Fruit fly (Drosophila melanogaster): ENCODE measurements around the gene CG9641.

Gene CG9641

dm6 chr2L:3012780-3013179 lies 36.1 kb upstream of the CG9641 start (continued):
- TF ChIP-seq unc-4 (GFP tag; IDR thresholded peaks at IDR 0.05; ENCODE audit: partially characterized antibody) (no peak), sens-2 (GFP tag; IDR thresholded peaks at IDR 0.05) (no peak), zf30C (GFP tag; optimal IDR thresholded peaks at IDR 0.05) (no peak), CG2712 (tag; optimal IDR thresholded peaks at IDR 0.05) (peak; percentile 53), CTCF (GFP tag; optimal IDR thresholded peaks at IDR 0.05) (no peak), CG3838 (GFP tag; optimal IDR thresholded peaks at IDR 0.05) (no peak), ind (GFP tag; optimal IDR thresholded peaks at IDR 0.05) (peak; percentile 29), CG33557 (GFP tag; optimal IDR thresholded peaks at IDR 0.05) (no peak), MBD-R2 (GFP tag; IDR thresholded peaks at IDR 0.05) (no peak), ken (GFP tag; IDR thresholded peaks at IDR 0.05) (peak; percentile 38; the same call in 1 of the 3 replicates), nerfin-1 (tag; optimal IDR thresholded peaks at IDR 0.05) (no peak), slp2 (GFP tag; optimal IDR thresholded peaks at IDR 0.05) (no peak), CG34224 (GFP tag; IDR thresholded peaks at IDR 0.05; ENCODE audit: partially characterized antibody) (no peak), Awh (GFP tag; IDR thresholded peaks at IDR 0.05) (no peak), CG14965 (GFP tag; optimal IDR thresholded peaks at IDR 0.05; ENCODE audit: borderline replicate concordance) (no peak), Hr51 (GFP tag; optimal IDR thresholded peaks at IDR 0.05) (no peak), CG4730 (GFP tag; IDR thresholded peaks at IDR 0.05) (no peak), CG9727 (GFP tag; optimal IDR thresholded peaks at IDR 0.05) (peak; percentile 35), CG2116 (GFP tag; optimal IDR thresholded peaks at IDR 0.05) (no peak), Bgb (GFP tag; IDR thresholded peaks at IDR 0.05; ENCODE audit: partially characterized antibody) (no peak), lmd (GFP tag; IDR thresholded peaks at IDR 0.05) (peak; percentile 44; the same call in 1 of the 2 replicates), Adf1 (GFP tag; IDR thresholded peaks at IDR 0.05) (no peak), Atf-2 (GFP tag; optimal IDR thresholded peaks at IDR 0.05) (no peak), CG15601 (tag; optimal IDR thresholded peaks at IDR 0.05) (no peak), sisA (GFP tag; IDR thresholded peaks at IDR 0.05) (peak; percentile 64), CG16813 (GFP tag; IDR thresholded peaks at IDR 0.05; ENCODE audit: partially characterized antibody) (no peak), CG13775 (GFP tag; optimal IDR thresholded peaks at IDR 0.05) (no peak), mirr (GFP tag; optimal IDR thresholded peaks at IDR 0.05) (no peak), Poxn (GFP tag; IDR thresholded peaks at IDR 0.05) (no peak), CG11456 (GFP tag; IDR thresholded peaks at IDR 0.05) (no peak), CG9797 (GFP tag; optimal IDR thresholded peaks at IDR 0.05) (no peak), CG9609 (GFP tag; optimal IDR thresholded peaks at IDR 0.05) (no peak), nmo (GFP tag; optimal IDR thresholded peaks at IDR 0.05) (peak; percentile 33), CG2202 (tag; optimal IDR thresholded peaks at IDR 0.05) (no peak), CG17361 (GFP tag; IDR thresholded peaks at IDR 0.05) (0 out of 3 replicates have a peak, but pooled peaks have one; percentile 36), CG2129 (GFP tag; IDR thresholded peaks at IDR 0.05; ENCODE audit: partially characterized antibody) (no peak), Tbp (GFP tag; optimal IDR thresholded peaks at IDR 0.05) (no peak), usp (GFP tag; optimal IDR thresholded peaks at IDR 0.05) (no peak), row (GFP tag; IDR thresholded peaks at IDR 0.05) (peak; percentile 51; the same call in 2 of the 3 replicates), CG13424 (tag; optimal IDR thresholded peaks at IDR 0.05) (peak; percentile 28), CG2199 (GFP tag; IDR thresholded peaks at IDR 0.05) (no peak), sqz (GFP tag; optimal IDR thresholded peaks at IDR 0.05) (no peak), CG4404 (GFP tag; IDR thresholded peaks at IDR 0.05) (0 out of 2 replicates have a peak, but pooled peaks have one; percentile 37), klu (GFP tag; IDR thresholded peaks at IDR 0.05) (no peak), Rx (GFP tag; IDR thresholded peaks at IDR 0.05) (no peak), E2f2 (GFP tag; IDR thresholded peaks at IDR 0.05) (no peak), ash1 (GFP tag; optimal IDR thresholded peaks at IDR 0.05) (no peak), CG11247 (GFP tag; IDR thresholded peaks at IDR 0.05) (no peak), CG1024 (GFP tag; IDR thresholded peaks at IDR 0.05) (no peak), ato (GFP tag; IDR thresholded peaks at IDR 0.05; ENCODE audit: partially characterized antibody) (no peak), CG31365 (tag; optimal IDR thresholded peaks at IDR 0.05) (no peak), Sry-β (GFP tag; optimal IDR thresholded peaks at IDR 0.05) (no peak)

Data from whole organism, embryonic.